Worm (Caenorhabditis elegans) whole organism, young adult: ENCODE measurements around the gene cpr-4.
A peak's percentile ranks its signal among the peaks of the same experiment; 100 is the strongest.

Experiments
- B0261.1 ChIP-seq: sonication (generic microtip); optimal IDR thresholded peaks from 2 replicates; lab custom pipeline; 2016; ENCODE audit warnings: mild to moderate bottlenecking, missing genetic modification characterization, moderate library complexity, missing compliant biosample characterization
- D2030.7 ChIP-seq: fragments of 200-800 bp; sonication (Bioruptor generic); IDR thresholded peaks from 2 replicates; pipeline ENCODE4 v1.3.6; 2022; ENCODE audit warnings: missing genetic modification reagents, missing genetic modification characterization, missing compliant biosample characterization
- F10E7.11 ChIP-seq: sonication (generic microtip); optimal IDR thresholded peaks from 2 replicates; lab custom pipeline; 2017; ENCODE audit warnings: mild to moderate bottlenecking, missing genetic modification characterization, moderate library complexity, missing compliant biosample characterization
- F23B12.7 ChIP-seq: sonication (generic microtip); optimal IDR thresholded peaks from 2 replicates; lab custom pipeline; 2017; ENCODE audit warnings: missing genetic modification characterization, mild to moderate bottlenecking, missing compliant biosample characterization, antibody characterized with exemption, moderate library complexity; ENCODE audit not compliant: insufficient read depth
- F33H1.4 ChIP-seq: fragments of 200-800 bp; sonication (Bioruptor generic); IDR thresholded peaks from 2 replicates; pipeline ENCODE4 v1.3.6; 2022; ENCODE audit warnings: missing genetic modification reagents, missing genetic modification characterization, missing compliant biosample characterization
- F49E8.2 ChIP-seq: sonication (generic microtip); optimal IDR thresholded peaks from 3 replicates; lab custom pipeline; 2017; ENCODE audit warnings: missing genetic modification characterization, mild to moderate bottlenecking, missing compliant biosample characterization, antibody characterized with exemption, moderate library complexity; ENCODE audit not compliant: insufficient read depth
- F57C9.4 ChIP-seq: sonication (generic microtip); optimal IDR thresholded peaks from 2 replicates; lab custom pipeline; 2017; ENCODE audit warnings: mild to moderate bottlenecking, missing genetic modification characterization, missing compliant biosample characterization
- Y53F4B.3 ChIP-seq: fragments of 200-800 bp; sonication (Bioruptor generic); IDR thresholded peaks from 2 replicates; pipeline ENCODE4 v1.3.6; 2022; ENCODE audit warnings: missing genetic modification reagents, missing genetic modification characterization, missing compliant biosample characterization
- Y53G8AR.9 ChIP-seq: fragments of 200-800 bp; sonication (Bioruptor generic); conservative IDR thresholded peaks from 2 replicates; pipeline ENCODE4 v1.3.6; 2022; ENCODE audit warnings: missing genetic modification reagents, missing genetic modification characterization, missing compliant biosample characterization
- Y56A3A.18 ChIP-seq: fragments of 200-800 bp; sonication (Bioruptor generic); IDR thresholded peaks from 2 replicates; pipeline ENCODE4 v1.3.6; 2022; ENCODE audit warnings: missing genetic modification reagents, missing genetic modification characterization, missing compliant biosample characterization
- Y95B8A.8 ChIP-seq: fragments of 200-800 bp; sonication (Bioruptor generic); IDR thresholded peaks from 2 replicates; pipeline ENCODE4 v1.3.6; 2022; ENCODE audit warnings: missing genetic modification reagents, missing genetic modification characterization, missing compliant biosample characterization
- akir-1 ChIP-seq: fragments of 200-800 bp; sonication (Bioruptor generic); optimal IDR thresholded peaks from 2 replicates; lab custom pipeline; 2018; ENCODE audit warnings: mild to moderate bottlenecking, missing genetic modification characterization, moderate library complexity, missing compliant biosample characterization
- ama-1 ChIP-seq, 3 experiments: fragments of 150-350 bp in 1 of 3; sonication (generic microtip) in 2 of 3; optimal IDR thresholded peaks; 2 replicates each; lab custom pipeline; 2014 to 2018; ENCODE audit warnings: missing biosample characterization in 2 of 3, missing genetic modification characterization in 2 of 3, missing genetic modification reagents in 2 of 3
- attf-5 ChIP-seq: fragments of 200-800 bp; sonication (Bioruptor generic); optimal IDR thresholded peaks from 2 replicates; lab custom pipeline; 2018; ENCODE audit warnings: mild to moderate bottlenecking, missing genetic modification characterization, missing compliant biosample characterization
- ccch-3 ChIP-seq: fragments of 200-800 bp; sonication (Bioruptor generic); optimal IDR thresholded peaks from 2 replicates; lab custom pipeline; 2018; ENCODE audit warnings: mild to moderate bottlenecking, missing genetic modification characterization, missing compliant biosample characterization
- cebp-1 ChIP-seq, 2 experiments: fragments of 200-800 bp in 1 of 2; sonication (Bioruptor generic) in 1 of 2; sonication (generic microtip) in 1 of 2; IDR thresholded peaks in 1 of 2; optimal IDR thresholded peaks in 1 of 2; 2 replicates each; pipeline versions ENCODE4 v1.3.6 to Lab custom; 2017 to 2022; ENCODE audit warnings: missing compliant biosample characterization in 2 of 2, missing genetic modification characterization in 2 of 2, mild to moderate bottlenecking in 1 of 2, missing genetic modification reagents in 1 of 2, moderate library complexity in 1 of 2
- ceh-100 ChIP-seq: fragments of 200-800 bp; sonication (Bioruptor generic); IDR thresholded peaks from 2 replicates; pipeline ENCODE4 v1.3.6; 2022; ENCODE audit warnings: missing genetic modification reagents, missing genetic modification characterization, missing compliant biosample characterization
- ceh-27 ChIP-seq: fragments of 200-800 bp; sonication (Bioruptor generic); optimal IDR thresholded peaks from 2 replicates; lab custom pipeline; 2018; ENCODE audit warnings: mild to moderate bottlenecking, missing genetic modification characterization, moderate library complexity, missing compliant biosample characterization
- ceh-91 ChIP-seq: fragments of 200-800 bp; sonication (Bioruptor generic); IDR thresholded peaks from 2 replicates; pipeline ENCODE4 v1.3.6; 2022; ENCODE audit warnings: missing genetic modification reagents, missing genetic modification characterization, missing compliant biosample characterization
- die-1 ChIP-seq: sonication (generic microtip); optimal IDR thresholded peaks from 2 replicates; lab custom pipeline; 2016; ENCODE audit warnings: missing genotype, mild to moderate bottlenecking, missing genetic modification characterization, missing compliant biosample characterization
- dox-1 ChIP-seq: fragments of 200-800 bp; sonication (Bioruptor generic); IDR thresholded peaks from 2 replicates; pipeline ENCODE4 v1.3.6; 2022; ENCODE audit warnings: missing genetic modification reagents, missing genetic modification characterization, missing compliant biosample characterization
- dpff-1 ChIP-seq: sonication (generic microtip); optimal IDR thresholded peaks from 2 replicates; lab custom pipeline; 2017; ENCODE audit warnings: mild to moderate bottlenecking, missing genetic modification characterization, missing compliant biosample characterization
- egl-18 ChIP-seq: fragments of 200-800 bp; sonication (Bioruptor generic); IDR thresholded peaks from 2 replicates; pipeline ENCODE4 v1.3.6; 2022; ENCODE audit warnings: missing genetic modification reagents, missing genetic modification characterization, missing compliant biosample characterization
- hsf-1 ChIP-seq: fragments of 200-800 bp; sonication (Bioruptor generic); IDR thresholded peaks from 2 replicates; pipeline ENCODE4 v1.3.6; 2022; ENCODE audit warnings: missing genetic modification reagents, missing genetic modification characterization, missing compliant biosample characterization
- lin-26 ChIP-seq: fragments of 200-800 bp; sonication (Bioruptor generic); IDR thresholded peaks from 2 replicates; pipeline ENCODE4 v1.3.6; 2022; ENCODE audit warnings: missing genetic modification reagents, missing genetic modification characterization, missing compliant biosample characterization
- lin-35 ChIP-seq, 3 experiments: fragments of 150-350 bp in 2 of 3; sonication (generic microtip) in 1 of 3; optimal IDR thresholded peaks; 2 replicates each; lab custom pipeline; 2014 to 2018; ENCODE audit warnings: missing biosample characterization in 3 of 3, missing genetic modification characterization in 3 of 3, missing genetic modification reagents in 3 of 3
- lin-40 ChIP-seq: sonication (generic microtip); optimal IDR thresholded peaks from 2 replicates; lab custom pipeline; 2016; ENCODE audit warnings: missing genetic modification characterization, mild to moderate bottlenecking, missing compliant biosample characterization, missing genotype, missing genetic modification reagents
- lin-54 ChIP-seq: fragments of 200-800 bp; sonication (Bioruptor generic); optimal IDR thresholded peaks from 2 replicates; lab custom pipeline; 2018; ENCODE audit warnings: mild to moderate bottlenecking, missing genetic modification characterization, missing compliant biosample characterization
- lir-1 ChIP-seq: fragments of 200-800 bp; sonication (Bioruptor generic); conservative IDR thresholded peaks from 2 replicates; pipeline ENCODE4 v1.3.6; 2022; ENCODE audit warnings: missing genetic modification reagents, missing genetic modification characterization, missing compliant biosample characterization
- madf-3 ChIP-seq: fragments of 200-800 bp; sonication (Bioruptor generic); IDR thresholded peaks from 2 replicates; pipeline ENCODE4 v1.3.6; 2022; ENCODE audit warnings: missing genetic modification reagents, missing genetic modification characterization, missing compliant biosample characterization
- madf-8 ChIP-seq: fragments of 200-800 bp; sonication (Bioruptor generic); conservative IDR thresholded peaks from 2 replicates; pipeline ENCODE4 v1.3.6; 2022; ENCODE audit warnings: missing genetic modification reagents, missing genetic modification characterization, missing compliant biosample characterization
- nfya-1 ChIP-seq: sonication (generic microtip); optimal IDR thresholded peaks from 2 replicates; lab custom pipeline; 2017; ENCODE audit warnings: antibody characterized with exemption, missing compliant biosample characterization, missing genetic modification characterization, borderline replicate concordance; ENCODE audit not compliant: insufficient read depth
- pha-4 ChIP-seq: fragments of 150-350 bp; sonication (generic microtip); optimal IDR thresholded peaks from 2 replicates; lab custom pipeline; 2014; ENCODE audit warnings: missing biosample characterization, missing genetic modification reagents, missing genetic modification characterization
- rcor-1 ChIP-seq: fragments of 200-800 bp; sonication (Bioruptor generic); IDR thresholded peaks from 2 replicates; pipeline ENCODE4 v1.3.6; 2022; ENCODE audit warnings: missing genetic modification reagents, missing genetic modification characterization, missing compliant biosample characterization
- rec-8 ChIP-seq, 2 experiments: sonication (generic microtip); optimal IDR thresholded peaks; 2 replicates each; lab custom pipeline; 2016; ENCODE audit warnings: mild to moderate bottlenecking in 2 of 2, missing genetic modification characterization in 2 of 2, missing genetic modification reagents in 2 of 2, missing genotype in 2 of 2, missing biosample characterization in 1 of 2, missing compliant biosample characterization in 1 of 2, moderate library complexity in 1 of 2
- rpc-1 ChIP-seq, 2 experiments: fragments of 150-350 bp in 1 of 2; sonication (generic microtip) in 1 of 2; optimal IDR thresholded peaks; 2 replicates each; lab custom pipeline; 2014 to 2018; ENCODE audit warnings: missing biosample characterization in 1 of 2, missing genetic modification characterization in 1 of 2, missing genetic modification reagents in 1 of 2, missing genotype in 1 of 2
- sdz-38 ChIP-seq: sonication (generic microtip); optimal IDR thresholded peaks from 2 replicates; lab custom pipeline; 2016; ENCODE audit warnings: missing genotype, missing genetic modification characterization, missing compliant biosample characterization
- sea-2 ChIP-seq: fragments of 200-800 bp; sonication (Bioruptor generic); IDR thresholded peaks from 2 replicates; pipeline ENCODE4 v1.3.6; 2022; ENCODE audit warnings: missing genetic modification characterization, missing compliant biosample characterization
- snpc-1.1 ChIP-seq: sonication (generic microtip); optimal IDR thresholded peaks from 2 replicates; lab custom pipeline; 2017; ENCODE audit warnings: missing genetic modification characterization, mild to moderate bottlenecking, missing compliant biosample characterization, antibody characterized with exemption, moderate library complexity, missing genotype, missing genetic modification reagents; ENCODE audit not compliant: insufficient read depth
- snpc-4 ChIP-seq, 5 experiments: fragments of 150-350 bp in 1 of 5; sonication (generic microtip) in 4 of 5; optimal IDR thresholded peaks; 2 replicates each; lab custom pipeline; 2014 to 2018; ENCODE audit warnings: missing genetic modification characterization in 5 of 5, missing biosample characterization in 3 of 5, antibody characterized with exemption in 2 of 5, mild to moderate bottlenecking in 2 of 5, missing compliant biosample characterization in 2 of 5, missing genotype in 2 of 5, moderate library complexity in 2 of 5, missing genetic modification reagents in 1 of 5
- tbx-9 ChIP-seq: sonication (generic microtip); optimal IDR thresholded peaks from 2 replicates; lab custom pipeline; 2016; ENCODE audit warnings: borderline replicate concordance, missing genetic modification characterization, inconsistent platforms, missing compliant biosample characterization
- ztf-22 ChIP-seq: fragments of 200-800 bp; sonication (Bioruptor generic); optimal IDR thresholded peaks from 2 replicates; lab custom pipeline; 2018; ENCODE audit warnings: mild to moderate bottlenecking, missing genetic modification characterization, moderate library complexity, missing compliant biosample characterization

Gene cpr-4

DNA sequence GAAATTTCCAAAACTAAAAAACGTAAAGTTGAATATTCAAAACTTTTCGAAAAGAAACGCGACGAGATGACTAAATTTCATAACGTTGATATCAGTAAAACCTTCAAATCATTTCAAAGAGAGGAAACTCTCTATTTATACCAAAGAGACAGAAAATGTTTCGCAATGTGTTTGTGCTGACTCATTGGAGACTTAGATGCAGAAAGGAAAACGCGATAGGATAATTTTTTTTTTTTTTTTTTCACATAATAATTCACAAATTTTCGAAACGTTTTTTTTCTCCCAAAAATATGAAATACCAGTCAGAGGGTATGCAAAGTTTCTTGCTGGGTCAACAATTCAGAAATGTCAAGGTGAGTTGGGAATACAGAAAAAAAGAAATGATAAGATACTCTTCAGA, 8.3 kb upstream of the cpr-4 start (continued):
- peak; percentile 56 for TF ChIP-seq dpff-1 (tag; lab: Kevin White, UChicago)
- TF ChIP-seq sdz-38: no peak
- no peak for TF ChIP-seq ceh-100 (GFP tag; lab: Robert Waterston, UW)
- no peak for TF ChIP-seq snpc-4 (GFP tag; optimal IDR thresholded peaks at IDR 0.05; lab: Kevin White, UChicago)
- TF ChIP-seq snpc-4 (tag; optimal IDR thresholded peaks at IDR 0.05; lab: Kevin White, UChicago): no peak

DNA sequence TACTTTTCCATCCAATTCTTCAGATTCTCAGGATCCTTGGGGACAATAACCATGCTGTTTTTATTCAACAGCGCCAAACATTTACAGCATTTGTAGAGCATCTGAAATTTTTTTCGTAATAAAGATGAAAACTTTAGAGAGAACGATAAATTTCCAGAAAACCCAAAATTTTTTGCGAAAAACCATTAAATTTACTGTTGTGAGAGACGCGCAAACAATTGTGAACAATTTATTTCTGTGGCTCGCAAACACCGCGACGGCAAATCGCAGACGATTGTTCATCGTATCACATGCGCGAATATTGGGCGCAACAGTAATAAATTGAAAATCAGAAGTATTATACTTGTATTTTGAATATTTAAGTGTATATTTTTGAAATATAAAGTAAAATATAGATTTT, 3.4 kb upstream of the cpr-4 start, which contains the start of gene gon-14:
Gene gon-14, minus strand, starts transcription at position 101 of the 400 bp plus-strand sequence.
- TF ChIP-seq cebp-1 (GFP tag; IDR thresholded peaks at IDR 0.05; lab: Robert Waterston, UW) (no peak), cebp-1 (tag; optimal IDR thresholded peaks at IDR 0.05; lab: Kevin White, UChicago) (no peak), hsf-1 (GFP tag; lab: Robert Waterston, UW) (no peak), madf-8 (GFP tag; lab: Robert Waterston, UW) (no peak), ceh-91 (GFP tag; lab: Robert Waterston, UW) (no peak), die-1 (tag; lab: Kevin White, UChicago) (no peak), ama-1 (optimal IDR thresholded peaks at IDR 0.05; lab: Kevin White, UChicago) (no peak), ama-1 (GFP tag; optimal IDR thresholded peaks at IDR 0.05; lab: Kevin White, UChicago) (no peak), B0261.1 (no peak), Y95B8A.8 (GFP tag; lab: Robert Waterston, UW) (no peak), madf-3 (GFP tag; lab: Robert Waterston, UW) (no peak), ztf-22 (no peak), rpc-1 (optimal IDR thresholded peaks at IDR 0.05; lab: Kevin White, UChicago) (no peak), rpc-1 (tag; optimal IDR thresholded peaks at IDR 0.05; lab: Kevin White, UChicago) (no peak), sea-2 (GFP tag; lab: Robert Waterston, UW) (no peak), ceh-27 (GFP tag; lab: Kevin White, UChicago) (no peak), dox-1 (GFP tag; lab: Robert Waterston, UW) (no peak), nfya-1 (tag; lab: Kevin White, UChicago) (no peak), lir-1 (GFP tag; lab: Robert Waterston, UW) (no peak), rcor-1 (GFP tag; lab: Robert Waterston, UW) (no peak), F10E7.11 (tag; lab: Kevin White, UChicago) (no peak), tbx-9 (tag; lab: Kevin White, UChicago) (no peak)
- TF ChIP-seq, all 124 proteins: peak for 0

DNA sequence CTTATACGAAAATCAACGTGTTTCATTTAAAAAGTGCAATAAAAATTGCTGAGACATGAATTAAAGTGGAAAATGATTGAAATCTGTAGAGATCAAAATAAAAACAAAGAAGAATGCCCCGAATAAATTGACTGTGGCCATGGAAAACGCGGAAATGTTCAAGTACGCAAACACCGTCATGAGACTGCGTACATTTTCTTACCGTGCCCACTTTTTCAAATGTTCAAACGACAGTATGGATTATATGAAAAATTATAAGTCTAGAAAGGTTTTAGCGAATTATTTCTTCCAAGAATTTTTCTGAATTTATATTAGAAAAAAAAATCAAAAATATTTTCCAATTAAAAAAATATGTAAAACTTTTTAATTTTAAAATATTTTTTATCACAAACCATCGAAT, 3.0 kb upstream of the cpr-4 start:
- no peak for TF ChIP-seq F23B12.7 (tag; lab: Kevin White, UChicago)
- TF ChIP-seq madf-8 (GFP tag; lab: Robert Waterston, UW): peak; percentile 92
- TF ChIP-seq D2030.7 (GFP tag; lab: Robert Waterston, UW): peak; percentile 24; the same call in 1 of the 2 replicates
- TF ChIP-seq F57C9.4 (tag; lab: Kevin White, UChicago): no peak
- no peak for TF ChIP-seq Y53G8AR.9
- TF ChIP-seq F49E8.2 (tag; lab: Kevin White, UChicago): peak; percentile 0
- peak; percentile 69 for TF ChIP-seq lin-54 (GFP tag; lab: Kevin White, UChicago)
- TF ChIP-seq attf-5 (GFP tag; lab: Kevin White, UChicago): no peak
- no peak for TF ChIP-seq akir-1 (GFP tag; lab: Kevin White, UChicago)
- TF ChIP-seq lin-26 (GFP tag; lab: Robert Waterston, UW): no peak
- peak; percentile 56 for TF ChIP-seq F33H1.4
- no peak for TF ChIP-seq ccch-3 (GFP tag; lab: Kevin White, UChicago)
- TF ChIP-seq egl-18 (GFP tag; lab: Robert Waterston, UW): no peak
- no peak for TF ChIP-seq Y56A3A.18 (GFP tag; lab: Robert Waterston, UW)
- TF ChIP-seq tbx-9 (tag; lab: Kevin White, UChicago): no peak
- TF ChIP-seq pha-4 (tag; lab: Kevin White, UChicago): no peak
- no peak for TF ChIP-seq hsf-1 (GFP tag; lab: Robert Waterston, UW)
- TF ChIP-seq Y53F4B.3 (GFP tag; lab: Robert Waterston, UW): no peak
- TF ChIP-seq lin-40: no peak
- TF ChIP-seq snpc-1.1 (tag; lab: Kevin White, UChicago): no peak
- no peak for TF ChIP-seq rec-8 (tag; optimal IDR thresholded peaks at IDR 0.05; lab: Kevin White, UChicago)
- TF ChIP-seq lin-35 (GFP tag; optimal IDR thresholded peaks at IDR 0.05; lab: Kevin White, UChicago): peak in 1 of 3 experiments; percentile 19
